Fruit fly (Drosophila melanogaster): ENCODE results near the gene CG7126.

dm6 chr3R:18296084-18296483 is 6.6 kb downstream of the CG7126 start:
- TF ChIP-seq CG8478 (optimal IDR thresholded peaks at IDR 0.05) (no peak), CTCF (optimal IDR thresholded peaks at IDR 0.05) (no peak)
